Fruit fly (Drosophila melanogaster): ENCODE data around the gene CG7824.
A peak's percentile ranks its signal among the peaks of the same experiment; 100 is the strongest.

CG7824 gene

dm6 chr3R:29876733-29877193 lies 18.0 kb upstream of the CG7824 start, which contains the start of gene CG31038 (continued):
- TF ChIP-seq inv (GFP tag; IDR thresholded peaks at IDR 0.05; ENCODE audit: partially characterized antibody) (no peak), odd (GFP tag; optimal IDR thresholded peaks at IDR 0.05) (no peak), jigr1 (GFP tag; IDR thresholded peaks at IDR 0.05) (no peak), CG7987 (GFP tag; optimal IDR thresholded peaks at IDR 0.05) (peak; percentile 34), unc-4 (GFP tag; IDR thresholded peaks at IDR 0.05; ENCODE audit: partially characterized antibody) (peak; percentile 40; the same call in 1 of the 2 replicates), CG15269 (tag; optimal IDR thresholded peaks at IDR 0.05) (peak; percentile 3), chm (GFP tag; IDR thresholded peaks at IDR 0.05) (peak; percentile 77), eve (GFP tag; optimal IDR thresholded peaks at IDR 0.05) (no peak), emc (GFP tag; optimal IDR thresholded peaks at IDR 0.05) (no peak), sisA (GFP tag; IDR thresholded peaks at IDR 0.05) (no peak), CG8388 (GFP tag; optimal IDR thresholded peaks at IDR 0.05) (no peak), Fer2 (tag; optimal IDR thresholded peaks at IDR 0.05) (no peak), Ptx1 (GFP tag; IDR thresholded peaks at IDR 0.05) (no peak), slbo (GFP tag; IDR thresholded peaks at IDR 0.05) (peak; percentile 33; the same call in 1 of the 2 replicates), CG18764 (GFP tag; optimal IDR thresholded peaks at IDR 0.05) (no peak), Nf-YA (GFP tag; IDR thresholded peaks at IDR 0.05) (no peak), CG17802 (tag; optimal IDR thresholded peaks at IDR 0.05) (no peak), CoRest (tag; optimal IDR thresholded peaks at IDR 0.05) (no peak), CG11696 (GFP tag; IDR thresholded peaks at IDR 0.05) (no peak), CrebB (tag; optimal IDR thresholded peaks at IDR 0.05) (peak; percentile 40), CG14965 (GFP tag; optimal IDR thresholded peaks at IDR 0.05; ENCODE audit: borderline replicate concordance) (no peak), gcm (GFP tag; optimal IDR thresholded peaks at IDR 0.05) (no peak), ken (GFP tag; IDR thresholded peaks at IDR 0.05) (no peak), CG2202 (tag; optimal IDR thresholded peaks at IDR 0.05) (no peak), CG17328 (GFP tag; IDR thresholded peaks at IDR 0.05) (peak; percentile 27; the same call in 1 of the 2 replicates), slp2 (GFP tag; optimal IDR thresholded peaks at IDR 0.05) (no peak), dmrt99B (tag; optimal IDR thresholded peaks at IDR 0.05) (peak; percentile 40), Doc2 (GFP tag; IDR thresholded peaks at IDR 0.05) (no peak), CG17359 (tag; optimal IDR thresholded peaks at IDR 0.05) (peak; percentile 22), CG18011 (GFP tag; optimal IDR thresholded peaks at IDR 0.05) (no peak), Hmr (GFP tag; optimal IDR thresholded peaks at IDR 0.05) (no peak), Deaf1 (tag; optimal IDR thresholded peaks at IDR 0.05) (peak; percentile 78), stwl (tag; optimal IDR thresholded peaks at IDR 0.05) (peak; percentile 13), phol (tag; optimal IDR thresholded peaks at IDR 0.05) (no peak), mirr (GFP tag; optimal IDR thresholded peaks at IDR 0.05) (peak; percentile 40), tna (GFP tag; IDR thresholded peaks at IDR 0.05; ENCODE audit: partially characterized antibody) (peak; percentile 50; the same call in 1 of the 2 replicates), CG3838 (GFP tag; optimal IDR thresholded peaks at IDR 0.05) (no peak), Six4 (GFP tag; optimal IDR thresholded peaks at IDR 0.05) (no peak), dpn (GFP tag; optimal IDR thresholded peaks at IDR 0.05) (peak in 1 of 2 experiments; percentile 20), CG10321 (GFP tag; IDR thresholded peaks at IDR 0.05) (no peak), prd (optimal IDR thresholded peaks at IDR 0.05) (no peak), prd (GFP tag; IDR thresholded peaks at IDR 0.05) (no peak; the same call in 2 of the 3 replicates), br (optimal IDR thresholded peaks at IDR 0.05) (no peak), gcm2 (GFP tag; optimal IDR thresholded peaks at IDR 0.05) (no peak), wor (GFP tag; IDR thresholded peaks at IDR 0.05) (no peak), chn (GFP tag; optimal IDR thresholded peaks at IDR 0.05) (peak; percentile 26), Vsx1 (GFP tag; optimal IDR thresholded peaks at IDR 0.05) (no peak), CG18619 (GFP tag; optimal IDR thresholded peaks at IDR 0.05) (no peak), CG7556 (GFP tag; optimal IDR thresholded peaks at IDR 0.05) (no peak), Hr51 (GFP tag; optimal IDR thresholded peaks at IDR 0.05) (peak in 1 of 2 experiments; percentile 25), Ravus (GFP tag; IDR thresholded peaks at IDR 0.05) (no peak)
